Worm (Caenorhabditis elegans) whole organism, midembryonic: ENCODE measurements around the gene rib-1.
A peak's percentile ranks its signal among the peaks of the same experiment; 100 is the strongest.

Experiments used
- T22C8.4 ChIP-seq: fragments of 200-800 bp; sonication (Bioruptor generic); IDR thresholded peaks from 2 replicates; pipeline ENCODE4 v1.3.6; 2022; ENCODE audit warnings: missing genetic modification characterization, missing compliant biosample characterization
- cog-1 ChIP-seq: sonication (generic microtip); optimal IDR thresholded peaks from 2 replicates; lab custom pipeline; 2016; ENCODE audit warnings: missing genetic modification characterization, missing compliant biosample characterization
- flt-1 ChIP-seq: fragments of 200-800 bp; sonication (Bioruptor generic); IDR thresholded peaks from 2 replicates; pipeline ENCODE4 v1.3.6; 2022; ENCODE audit warnings: missing genetic modification characterization, missing compliant biosample characterization
- klf-2 ChIP-seq: fragments of 200-800 bp; sonication (Bioruptor generic); conservative IDR thresholded peaks from 2 replicates; pipeline ENCODE4 v1.3.6; 2022; ENCODE audit warnings: missing genetic modification reagents, missing genetic modification characterization, missing compliant biosample characterization
- med-1 ChIP-seq: sonication (generic microtip); optimal IDR thresholded peaks from 2 replicates; lab custom pipeline; 2017; ENCODE audit warnings: missing genetic modification characterization, mild to moderate bottlenecking, missing compliant biosample characterization, antibody characterized with exemption, missing genetic modification reagents; ENCODE audit not compliant: insufficient read depth
- ref-1 ChIP-seq: fragments of 200-800 bp; sonication (Bioruptor generic); conservative IDR thresholded peaks from 2 replicates; pipeline ENCODE4 v1.3.6; 2022; ENCODE audit warnings: missing genetic modification reagents, missing genetic modification characterization, missing compliant biosample characterization
- tab-1 ChIP-seq: fragments of 200-800 bp; sonication (Bioruptor generic); IDR thresholded peaks from 2 replicates; pipeline ENCODE4 v1.3.6; 2022; ENCODE audit warnings: missing genetic modification characterization, missing compliant biosample characterization
- ztf-23 ChIP-seq: fragments of 200-800 bp; sonication (Bioruptor generic); IDR thresholded peaks from 2 replicates; pipeline ENCODE4 v1.3.6; 2022; ENCODE audit warnings: missing genetic modification reagents, missing genetic modification characterization, missing compliant biosample characterization
- ztf-29 ChIP-seq: fragments of 200-800 bp; sonication (Bioruptor generic); IDR thresholded peaks from 2 replicates; pipeline ENCODE4 v1.3.6; 2022; ENCODE audit warnings: missing genetic modification reagents, missing genetic modification characterization, missing compliant biosample characterization

DNA sequence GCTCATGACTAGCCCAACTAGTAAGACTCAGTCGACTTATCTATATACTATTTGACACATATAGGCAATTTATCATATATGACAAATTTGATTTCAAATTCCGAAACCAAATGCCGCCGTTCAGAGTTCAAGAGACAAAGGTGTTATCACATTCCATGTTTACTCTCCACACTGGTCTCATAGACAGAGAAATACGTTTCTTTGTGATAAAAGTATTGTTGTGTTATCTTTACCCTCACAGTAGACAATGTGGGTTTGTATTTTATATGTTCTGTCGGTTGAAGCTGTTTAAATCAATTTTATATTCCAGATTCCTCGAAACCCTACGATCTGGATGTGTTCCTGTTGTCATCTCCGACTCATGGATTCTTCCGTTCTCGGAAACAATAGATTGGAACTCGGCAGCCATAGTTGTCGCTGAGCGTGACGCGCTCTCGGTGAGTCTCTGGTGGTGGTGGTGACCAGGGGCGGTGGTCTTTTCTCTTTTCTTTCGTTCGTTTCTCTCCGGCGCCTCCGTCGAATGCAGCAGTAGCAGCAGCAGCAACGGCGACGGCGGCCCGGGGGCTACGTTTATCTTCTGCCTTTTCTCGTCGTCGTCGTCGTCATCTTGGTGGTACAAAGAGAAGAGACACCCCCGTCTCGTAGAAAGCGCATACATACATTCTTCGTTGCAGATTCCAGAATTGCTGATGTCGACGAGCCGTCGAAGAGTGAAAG lies 4.0 kb downstream of the rib-1 start:
- no peak for TF ChIP-seq ztf-29 (GFP tag; lab: Robert Waterston, UW)
- peak; percentile 58; the same call in 1 of the 2 replicates for TF ChIP-seq tab-1
- TF ChIP-seq med-1 (GFP tag; lab: Kevin White, UChicago), result no peak
- TF ChIP-seq ztf-23 (GFP tag; lab: Robert Waterston, UW), result no peak
- TF ChIP-seq klf-2 (GFP tag; lab: Robert Waterston, UW), result no peak
- no peak for TF ChIP-seq cog-1
- no peak for TF ChIP-seq ref-1 (GFP tag; lab: Robert Waterston, UW)
- TF ChIP-seq flt-1, result peak; percentile 50; the same call in 1 of the 2 replicates
- no peak for TF ChIP-seq T22C8.4 (GFP tag; lab: Robert Waterston, UW)
